Fruit fly (Drosophila melanogaster) whole organism, embryonic: Measurements from ENCODE around the gene UQCR-C2.

ENCODE experiments used
- CG10147 ChIP-seq: fragments of 200-800 bp; sonication (Bioruptor generic); optimal IDR thresholded peaks from 2 replicates; lab custom pipeline; 2019; ENCODE audit warnings: missing biosample characterization, mild to moderate bottlenecking, missing genetic modification characterization, moderate library complexity
- CG18599 ChIP-seq: fragments of 200-800 bp; sonication (Bioruptor generic); optimal IDR thresholded peaks from 3 replicates; lab custom pipeline; 2017; ENCODE audit warnings: missing biosample characterization, missing genetic modification characterization, mild to moderate bottlenecking, moderate library complexity, missing genetic modification reagents
- CG2202 ChIP-seq: fragments of 200-800 bp; sonication (Bioruptor generic); optimal IDR thresholded peaks from 2 replicates; lab custom pipeline; 2018; ENCODE audit warnings: missing biosample characterization, mild to moderate bottlenecking, missing genetic modification characterization
- Dip3 ChIP-seq: fragments of 200-800 bp; sonication (Bioruptor generic); optimal IDR thresholded peaks from 3 replicates; lab custom pipeline; 2016; ENCODE audit warnings: missing biosample characterization, missing genetic modification characterization
- Dll ChIP-seq: fragments of 200-800 bp; sonication (Bioruptor generic); IDR thresholded peaks from 4 replicates; pipeline ENCODE4 v1.3.6; 2022; ENCODE audit warnings: missing biosample characterization, missing genetic modification characterization; ENCODE audit not compliant: partially characterized antibody
- Hr78 ChIP-seq, 2 experiments: fragments of 200-800 bp in 1 of 2; fragments of >200 bp in 1 of 2; sonication (Bioruptor generic) in 1 of 2; optimal IDR thresholded peaks; 2 replicates each; lab custom pipeline; 2017 to 2019; ENCODE audit warnings: missing biosample characterization in 2 of 2, missing genetic modification characterization in 2 of 2, mild to moderate bottlenecking in 1 of 2, moderate library complexity in 1 of 2
- Sry-δ ChIP-seq: fragments of 200-800 bp; sonication (Bioruptor generic); optimal IDR thresholded peaks from 2 replicates; lab custom pipeline; 2016; ENCODE audit warnings: missing biosample characterization, missing genetic modification characterization
- unpg ChIP-seq: fragments of 200-800 bp; sonication (Bioruptor generic); optimal IDR thresholded peaks from 3 replicates; lab custom pipeline; 2018; ENCODE audit warnings: missing biosample characterization, mild to moderate bottlenecking, missing genetic modification characterization, moderate library complexity

DNA sequence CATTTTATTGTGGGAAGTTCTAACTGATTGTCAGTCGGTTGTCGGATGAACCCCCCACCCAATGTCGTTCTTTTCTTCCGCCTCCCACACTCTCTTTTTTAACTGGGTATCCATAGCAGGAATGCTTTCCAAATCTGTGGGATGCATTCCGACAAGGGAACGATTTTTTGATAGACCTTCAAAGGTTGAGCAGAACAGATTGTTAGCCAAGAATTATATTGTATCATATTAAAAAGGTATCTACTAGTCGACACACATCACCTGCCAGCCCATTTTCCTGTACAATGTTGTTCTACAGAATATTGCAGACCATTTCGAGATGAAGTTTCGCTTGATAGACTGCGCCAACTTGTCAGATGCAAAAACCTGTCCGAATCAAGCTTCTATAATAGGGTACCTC lies 45.9 kb downstream of the UQCR-C2 start:
- TF ChIP-seq unpg (GFP tag; lab: Kevin White, UChicago) (no peak), Dip3 (GFP tag; lab: Kevin White, UChicago) (no peak), CG10147 (GFP tag; lab: Kevin White, UChicago) (no peak), Sry-δ (no peak), CG18599 (GFP tag; lab: Kevin White, UChicago) (no peak), CG2202 (no peak), Dll (no peak), Hr78 (GFP tag; optimal IDR thresholded peaks at IDR 0.05; lab: Kevin White, UChicago) (no peak)
